Fruit fly (Drosophila melanogaster) whole organism, wandering third instar larva: ENCODE results near the gene CG6028.

ENCODE experiments used
- Abd-B ChIP-seq: fragments of >200 bp; optimal IDR thresholded peaks from 2 replicates; lab custom pipeline; 2017; ENCODE audit warnings: missing biosample characterization, missing genetic modification characterization
- CG32264 ChIP-seq: fragments of 200-800 bp; sonication (Bioruptor generic); optimal IDR thresholded peaks from 2 replicates; lab custom pipeline; 2016; ENCODE audit warnings: missing biosample characterization, missing genetic modification characterization
- CG9705 ChIP-seq: fragments of 200-800 bp; sonication (Bioruptor generic); optimal IDR thresholded peaks from 2 replicates; lab custom pipeline; 2018; ENCODE audit warnings: missing biosample characterization, mild to moderate bottlenecking, missing genetic modification characterization
- CrebA ChIP-seq: fragments of 200-800 bp; sonication (Bioruptor generic); optimal IDR thresholded peaks from 2 replicates; lab custom pipeline; 2016; ENCODE audit warnings: missing biosample characterization, mild to moderate bottlenecking, missing genetic modification characterization, borderline replicate concordance
- Dfd ChIP-seq: fragments of >200 bp; optimal IDR thresholded peaks from 2 replicates; lab custom pipeline; 2017; ENCODE audit warnings: missing biosample characterization, missing genetic modification characterization
- GATAd ChIP-seq: sonication (Bioruptor generic); optimal IDR thresholded peaks from 2 replicates; lab custom pipeline; 2016; ENCODE audit warnings: missing biosample characterization, missing genetic modification characterization
- HLH106 ChIP-seq: fragments of 200-800 bp; optimal IDR thresholded peaks from 3 replicates; lab custom pipeline; 2019; ENCODE audit warnings: missing biosample characterization, mild to moderate bottlenecking, missing genetic modification characterization, moderate library complexity
- Hnf4 ChIP-seq: fragments of 200-800 bp; sonication (Bioruptor generic); optimal IDR thresholded peaks from 2 replicates; lab custom pipeline; 2016; ENCODE audit warnings: missing biosample characterization, mild to moderate bottlenecking, missing genetic modification characterization
- Hr78 ChIP-seq: fragments of >200 bp; optimal IDR thresholded peaks from 2 replicates; lab custom pipeline; 2017; ENCODE audit warnings: missing biosample characterization, missing genetic modification characterization
- Hr83 ChIP-seq: fragments of 200-300 bp; sonication (Bioruptor generic); optimal IDR thresholded peaks from 2 replicates; lab custom pipeline; 2016; ENCODE audit warnings: missing biosample characterization, mild to moderate bottlenecking, missing genetic modification characterization, moderate library complexity; ENCODE audit not compliant: poor library complexity, severe bottlenecking
- Jra ChIP-seq: sonication (Bioruptor generic); optimal IDR thresholded peaks from 2 replicates; lab custom pipeline; 2016; ENCODE audit warnings: missing biosample characterization, missing genetic modification characterization
- Mio ChIP-seq: sonication (Bioruptor generic); optimal IDR thresholded peaks from 2 replicates; lab custom pipeline; 2016; ENCODE audit warnings: missing biosample characterization, missing genetic modification characterization
- Myc ChIP-seq: fragments of >200 bp; optimal IDR thresholded peaks from 2 replicates; lab custom pipeline; 2017
- N ChIP-seq: fragments of >200 bp; optimal IDR thresholded peaks from 2 replicates; lab custom pipeline; 2018; ENCODE audit warnings: missing biosample characterization, missing external identifiers, missing genetic modification characterization
- OdsH ChIP-seq: fragments of 200-800 bp; sonication (Bioruptor generic); optimal IDR thresholded peaks from 2 replicates; lab custom pipeline; 2016; ENCODE audit warnings: missing biosample characterization, mild to moderate bottlenecking, missing genetic modification characterization
- Rel ChIP-seq, 2 experiments: fragments of 200-800 bp; sonication (Bioruptor generic) in 1 of 2; optimal IDR thresholded peaks; 2 replicates in 1 of 2; 3 replicates in 1 of 2; lab custom pipeline; 2016 to 2019; ENCODE audit warnings: mild to moderate bottlenecking in 2 of 2, missing biosample characterization in 2 of 2, missing genetic modification characterization in 2 of 2, moderate library complexity in 1 of 2
- Sp1 ChIP-seq: fragments of 200-800 bp; sonication (Bioruptor generic); optimal IDR thresholded peaks from 3 replicates; lab custom pipeline; 2019; ENCODE audit warnings: missing biosample characterization, mild to moderate bottlenecking, missing genetic modification characterization, moderate library complexity
- Vsx2 ChIP-seq: fragments of 200-300, 225-300 bp; sonication (Bioruptor generic); optimal IDR thresholded peaks from 2 replicates; lab custom pipeline; 2018; ENCODE audit warnings: missing biosample characterization, missing genetic modification characterization; ENCODE audit not compliant: partially characterized antibody
- br ChIP-seq: fragments of 200-800 bp; sonication (Bioruptor generic); optimal IDR thresholded peaks from 2 replicates; lab custom pipeline; 2016; ENCODE audit warnings: missing biosample characterization, missing genetic modification characterization
- brk ChIP-seq: fragments of 200-800 bp; sonication (Bioruptor generic); optimal IDR thresholded peaks from 2 replicates; lab custom pipeline; 2016; ENCODE audit warnings: missing biosample characterization, mild to moderate bottlenecking, missing genetic modification characterization
- dl ChIP-seq, 2 experiments: fragments of 175-275, 200-275 bp in 1 of 2; fragments of 200-275 bp in 1 of 2; sonication (Bioruptor generic); optimal IDR thresholded peaks; lab custom pipeline; 2018; ENCODE audit warnings: mild to moderate bottlenecking in 2 of 2, missing biosample characterization in 2 of 2, missing genetic modification characterization in 2 of 2, moderate library complexity in 2 of 2; ENCODE audit not compliant: partially characterized antibody in 2 of 2, insufficient read depth in 1 of 2
- dmrt93B ChIP-seq: fragments of 200-800 bp; sonication (Bioruptor generic); optimal IDR thresholded peaks from 2 replicates; lab custom pipeline; 2018; ENCODE audit warnings: missing biosample characterization, mild to moderate bottlenecking, missing genetic modification characterization
- dsf ChIP-seq: sonication (Bioruptor generic); optimal IDR thresholded peaks from 2 replicates; lab custom pipeline; 2016; ENCODE audit warnings: missing biosample characterization, missing genetic modification characterization, borderline replicate concordance
- ey ChIP-seq: fragments of 200-800 bp; sonication (Bioruptor generic); optimal IDR thresholded peaks from 2 replicates; lab custom pipeline; 2016; ENCODE audit warnings: missing biosample characterization, missing genetic modification characterization
- foxo ChIP-seq, 2 experiments: fragments of 200-800 bp; sonication (Bioruptor generic); optimal IDR thresholded peaks; 2 replicates in 1 of 2; 3 replicates in 1 of 2; lab custom pipeline; 2016 to 2017; ENCODE audit warnings: missing biosample characterization in 2 of 2, missing genetic modification characterization in 2 of 2
- fru ChIP-seq: fragments of 200-800 bp; sonication (Bioruptor generic); optimal IDR thresholded peaks from 3 replicates; lab custom pipeline; 2016; ENCODE audit warnings: missing biosample characterization, mild to moderate bottlenecking, missing genetic modification characterization
- h ChIP-seq: fragments of 200-800 bp; sonication (Bioruptor generic); optimal IDR thresholded peaks from 3 replicates; lab custom pipeline; 2016; ENCODE audit warnings: missing biosample characterization, mild to moderate bottlenecking, missing genetic modification characterization
- jim ChIP-seq: fragments of 175-275, 200-325 bp; sonication (Bioruptor generic); optimal IDR thresholded peaks from 2 replicates; lab custom pipeline; 2016; ENCODE audit warnings: missing biosample characterization, mild to moderate bottlenecking, missing genetic modification characterization
- lola ChIP-seq: fragments of >200 bp; optimal IDR thresholded peaks from 2 replicates; lab custom pipeline; 2017; ENCODE audit warnings: missing biosample characterization, missing genetic modification characterization
- pan ChIP-seq: fragments of >200 bp; optimal IDR thresholded peaks from 2 replicates; lab custom pipeline; 2017
- psq ChIP-seq: fragments of 200-800 bp; sonication (Bioruptor generic); optimal IDR thresholded peaks from 3 replicates; lab custom pipeline; 2017; ENCODE audit warnings: missing biosample characterization, mild to moderate bottlenecking, missing genetic modification characterization, moderate library complexity
- rgr ChIP-seq: fragments of 200-800 bp; sonication (Bioruptor generic); optimal IDR thresholded peaks from 3 replicates; lab custom pipeline; 2016; ENCODE audit warnings: missing biosample characterization, mild to moderate bottlenecking, missing genetic modification characterization
- sage ChIP-seq: fragments of 200-800 bp; sonication (Bioruptor generic); optimal IDR thresholded peaks from 2 replicates; lab custom pipeline; 2016; ENCODE audit warnings: missing biosample characterization, mild to moderate bottlenecking, missing genetic modification characterization
- sv ChIP-seq: fragments of 200-800 bp; sonication (Bioruptor generic); optimal IDR thresholded peaks from 3 replicates; lab custom pipeline; 2016; ENCODE audit warnings: missing biosample characterization, missing genetic modification characterization
- tai ChIP-seq: sonication (Bioruptor generic); optimal IDR thresholded peaks from 2 replicates; lab custom pipeline; 2016; ENCODE audit warnings: missing biosample characterization, missing genetic modification characterization
- usp ChIP-seq: fragments of >200 bp; optimal IDR thresholded peaks from 2 replicates; lab custom pipeline; 2017; ENCODE audit warnings: missing biosample characterization, missing genetic modification characterization
- woc ChIP-seq: sonication (Bioruptor generic); optimal IDR thresholded peaks from 2 replicates; lab custom pipeline; 2016; ENCODE audit warnings: missing biosample characterization, mild to moderate bottlenecking, missing genetic modification characterization

Gene CG6028

dm6 chr3R:22026922-22027742, 1.8 kb upstream of the CG6028 start, which contains the start of the genes Cchl and ND-42:
Gene Cchl (minus strand): TSS chr3R:22027480.
Gene ND-42 (plus strand): TSS chr3R:22027709.
- TF ChIP-seq psq (GFP tag; lab: Kevin White, UChicago) (peak; percentile 75), br (GFP tag; lab: Kevin White, UChicago) (no peak), Myc (lab: Kevin White, UChicago) (peak; percentile 53), Jra (GFP tag; lab: Kevin White, UChicago) (peak; percentile 69), Dfd (GFP tag; lab: Kevin White, UChicago) (no peak), GATAd (GFP tag; lab: Kevin White, UChicago) (peak; percentile 57), Hr83 (GFP tag; lab: Kevin White, UChicago) (peak; percentile 63), woc (GFP tag; lab: Kevin White, UChicago) (peak; percentile 73), CG9705 (peak; percentile 86), sv (peak; percentile 55), HLH106 (tag; lab: Kevin White, UChicago) (peak; percentile 88), Rel (GFP tag; optimal IDR thresholded peaks at IDR 0.05; lab: Kevin White, UChicago) (no peak), Rel (tag; optimal IDR thresholded peaks at IDR 0.05; lab: Kevin White, UChicago) (peak; percentile 64), rgr (GFP tag; lab: Kevin White, UChicago) (peak; percentile 86), CrebA (GFP tag; lab: Kevin White, UChicago) (no peak), fru (peak; percentile 78), h (GFP tag; lab: Kevin White, UChicago) (peak; percentile 83), CG32264 (GFP tag; lab: Kevin White, UChicago) (peak; percentile 45), OdsH (GFP tag; lab: Kevin White, UChicago) (peak; percentile 76), Sp1 (GFP tag; lab: Kevin White, UChicago) (peak; percentile 80), Hnf4 (GFP tag; lab: Kevin White, UChicago) (no peak), dsf (GFP tag; lab: Kevin White, UChicago) (no peak), foxo (GFP tag; optimal IDR thresholded peaks at IDR 0.05; lab: Kevin White, UChicago) (peak in 1 of 2 experiments; percentile 88), ey (GFP tag; lab: Kevin White, UChicago) (peak; percentile 70)
- TF ChIP-seq, all 38 proteins: peak for 18

dm6 chr3R:22023041-22023626, 2.2 kb downstream of the CG6028 start, which contains the start of the genes Mitofilin and mRpL35:
Gene Mitofilin (minus strand): TSS chr3R:22023335.
Gene mRpL35 (plus strand): TSS chr3R:22023527.
- TF ChIP-seq Dfd (GFP tag; lab: Kevin White, UChicago) (no peak), h (GFP tag; lab: Kevin White, UChicago) (peak; percentile 51), Vsx2 (no peak), sage (no peak), tai (GFP tag; lab: Kevin White, UChicago) (no peak), jim (no peak), sv (no peak), Jra (GFP tag; lab: Kevin White, UChicago) (peak; percentile 18), pan (lab: Kevin White, UChicago) (no peak), woc (GFP tag; lab: Kevin White, UChicago) (peak; percentile 88), dmrt93B (no peak), GATAd (GFP tag; lab: Kevin White, UChicago) (no peak), Mio (GFP tag; lab: Kevin White, UChicago) (no peak), Rel (GFP tag; optimal IDR thresholded peaks at IDR 0.05; lab: Kevin White, UChicago) (no peak), Rel (tag; optimal IDR thresholded peaks at IDR 0.05; lab: Kevin White, UChicago) (peak; percentile 97), psq (GFP tag; lab: Kevin White, UChicago) (peak; percentile 46), HLH106 (tag; lab: Kevin White, UChicago) (peak; percentile 56), foxo (GFP tag; optimal IDR thresholded peaks at IDR 0.05; lab: Kevin White, UChicago) (peak in 1 of 2 experiments; percentile 58), N (GFP tag; lab: Kevin White, UChicago) (no peak), br (GFP tag; lab: Kevin White, UChicago) (peak; percentile 16), lola (GFP tag; lab: Kevin White, UChicago) (no peak), Abd-B (GFP tag; lab: Kevin White, UChicago) (no peak), dl (GFP tag; optimal IDR thresholded peaks at IDR 0.05; lab: Kevin White, UChicago; ENCODE audit: insufficient read depth in 1 of 2, partially characterized antibody in 2 of 2) (no peak), usp (no peak), dsf (GFP tag; lab: Kevin White, UChicago) (peak; percentile 33), brk (GFP tag; lab: Kevin White, UChicago) (no peak), CG9705 (peak; percentile 4), Hr78 (GFP tag; lab: Kevin White, UChicago) (no peak), Sp1 (GFP tag; lab: Kevin White, UChicago) (peak; percentile 14), Hr83 (GFP tag; lab: Kevin White, UChicago) (peak; percentile 44), fru (peak; percentile 53), Myc (lab: Kevin White, UChicago) (peak; percentile 78), ey (GFP tag; lab: Kevin White, UChicago) (peak; percentile 62), OdsH (GFP tag; lab: Kevin White, UChicago) (peak; percentile 48), rgr (GFP tag; lab: Kevin White, UChicago) (peak; percentile 37)
